Fruit fly (Drosophila melanogaster): ENCODE measurements around the gene dac.

dac gene

DNA sequence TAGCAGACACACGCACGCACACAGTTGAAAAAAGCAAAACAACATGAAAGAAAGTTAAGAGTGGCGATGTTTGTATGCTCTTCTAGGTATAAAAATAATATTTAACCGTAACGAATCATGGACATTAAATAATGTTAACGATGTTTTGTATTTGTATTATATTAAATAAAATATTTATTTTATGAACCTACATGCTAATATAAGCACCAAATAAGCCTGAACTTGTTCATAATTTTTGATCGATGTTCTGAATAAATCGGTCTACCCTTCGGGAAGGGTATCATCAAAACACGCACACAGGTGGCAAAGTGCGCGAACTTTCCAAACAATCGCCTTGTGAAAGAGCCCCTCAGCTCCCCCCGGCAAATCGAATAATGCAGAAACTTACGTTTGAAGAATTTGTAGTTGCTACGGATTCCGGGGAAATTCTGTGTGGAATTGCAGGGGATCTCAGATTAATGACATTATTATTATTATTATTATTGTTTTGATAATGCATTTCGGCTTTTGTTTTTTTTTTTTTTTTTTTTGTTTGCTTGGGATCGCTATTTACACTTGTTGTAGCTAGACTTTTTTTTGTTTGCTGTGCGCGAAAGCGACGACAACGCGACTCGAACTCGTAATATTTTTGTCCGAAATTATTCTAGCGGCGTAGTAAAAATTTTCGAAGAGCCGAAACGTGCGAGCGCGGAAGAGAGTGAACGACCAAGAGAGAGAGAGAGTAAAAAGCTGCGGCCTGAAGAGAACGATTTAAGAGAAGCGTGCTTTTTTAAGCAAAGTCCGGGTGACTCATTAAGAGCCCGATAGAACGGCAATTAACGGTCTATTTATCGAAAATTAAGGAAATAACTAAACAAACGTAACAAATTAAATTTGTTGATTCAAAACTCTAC lies 34.0 kb upstream of the dac start (continued):
- TF ChIP-seq TFAM (GFP tag; optimal IDR thresholded peaks at IDR 0.05): no peak
- TF ChIP-seq CG10321 (GFP tag; IDR thresholded peaks at IDR 0.05): no peak
- TF ChIP-seq Awh (GFP tag; IDR thresholded peaks at IDR 0.05): no peak; the same call in 1 of the 2 replicates
- TF ChIP-seq CTCF (GFP tag; optimal IDR thresholded peaks at IDR 0.05): no peak
- TF ChIP-seq HmgD (GFP tag; optimal IDR thresholded peaks at IDR 0.05): no peak
- TF ChIP-seq Fer3 (tag; optimal IDR thresholded peaks at IDR 0.05): peak; percentile 6
- TF ChIP-seq H2.0 (GFP tag; IDR thresholded peaks at IDR 0.05): no peak
- no peak for TF ChIP-seq prd (optimal IDR thresholded peaks at IDR 0.05)
- TF ChIP-seq prd (GFP tag; IDR thresholded peaks at IDR 0.05): peak; percentile 42; the same call in 1 of the 3 replicates
- peak; percentile 35; the same call in 1 of the 2 replicates for TF ChIP-seq sob (GFP tag; IDR thresholded peaks at IDR 0.05)
- peak; percentile 42 for TF ChIP-seq CG15269 (tag; optimal IDR thresholded peaks at IDR 0.05)
- TF ChIP-seq sqz (GFP tag; optimal IDR thresholded peaks at IDR 0.05): peak; percentile 59
- TF ChIP-seq CG1024 (GFP tag; IDR thresholded peaks at IDR 0.05): peak; percentile 4; the same call in 1 of the 2 replicates
- TF ChIP-seq unpg (GFP tag; optimal IDR thresholded peaks at IDR 0.05): peak; percentile 52
- peak; percentile 14 for TF ChIP-seq ewg (GFP tag; optimal IDR thresholded peaks at IDR 0.05)
- TF ChIP-seq Dfd (GFP tag; optimal IDR thresholded peaks at IDR 0.05): no peak
- TF ChIP-seq ro (GFP tag; IDR thresholded peaks at IDR 0.05): no peak
- peak; percentile 12 for TF ChIP-seq CG14710 (tag; optimal IDR thresholded peaks at IDR 0.05)
- TF ChIP-seq Blimp-1 (GFP tag; optimal IDR thresholded peaks at IDR 0.05): peak; percentile 45
- TF ChIP-seq Sox102F (GFP tag; optimal IDR thresholded peaks at IDR 0.05): peak; percentile 64
- TF ChIP-seq ken (GFP tag; IDR thresholded peaks at IDR 0.05): no peak; the same call in 2 of the 3 replicates
- TF ChIP-seq chinmo (GFP tag; IDR thresholded peaks at IDR 0.05; ENCODE audit: partially characterized antibody): peak; percentile 61; the same call in 1 of the 4 replicates
- no peak for TF ChIP-seq CG6272 (GFP tag; IDR thresholded peaks at IDR 0.05)
- no peak for TF ChIP-seq CG43689 (GFP tag; IDR thresholded peaks at IDR 0.05)
- no peak for TF ChIP-seq ac (GFP tag; optimal IDR thresholded peaks at IDR 0.05)
- no peak for TF ChIP-seq bigmax (GFP tag; optimal IDR thresholded peaks at IDR 0.05)
- no peak for TF ChIP-seq seq (GFP tag; IDR thresholded peaks at IDR 0.05)
- no peak for TF ChIP-seq tio (GFP tag; optimal IDR thresholded peaks at IDR 0.05)
- TF ChIP-seq MTF-1 (GFP tag; optimal IDR thresholded peaks at IDR 0.05; ENCODE audit: borderline replicate concordance): peak; percentile 13
- TF ChIP-seq gfzf (GFP tag; optimal IDR thresholded peaks at IDR 0.05): no peak
- no peak for TF ChIP-seq pzg (GFP tag; optimal IDR thresholded peaks at IDR 0.05)
- peak; percentile 20 for TF ChIP-seq Sox100B (GFP tag; optimal IDR thresholded peaks at IDR 0.05)
- TF ChIP-seq CG16779 (GFP tag; IDR thresholded peaks at IDR 0.05): no peak
- no peak for TF ChIP-seq Mrtf (GFP tag; IDR thresholded peaks at IDR 0.05)
- no peak for TF ChIP-seq twi (tag; optimal IDR thresholded peaks at IDR 0.05)
- TF ChIP-seq CG11456 (GFP tag; IDR thresholded peaks at IDR 0.05): no peak
- TF ChIP-seq CG6254 (GFP tag; optimal IDR thresholded peaks at IDR 0.05): peak; percentile 25
- no peak for TF ChIP-seq Antp (GFP tag; optimal IDR thresholded peaks at IDR 0.05)
- TF ChIP-seq CG8924 (tag; optimal IDR thresholded peaks at IDR 0.05): peak; percentile 24
- TF ChIP-seq nerfin-2 (GFP tag; IDR thresholded peaks at IDR 0.05; ENCODE audit: partially characterized antibody): no peak
- peak; percentile 15 for TF ChIP-seq fd64A (GFP tag; optimal IDR thresholded peaks at IDR 0.05)
- no peak for TF ChIP-seq CG2202 (tag; optimal IDR thresholded peaks at IDR 0.05)
- no peak for TF ChIP-seq pho (GFP tag; optimal IDR thresholded peaks at IDR 0.05)
- no peak for TF ChIP-seq CG6654 (GFP tag; optimal IDR thresholded peaks at IDR 0.05)
- TF ChIP-seq org-1 (GFP tag; optimal IDR thresholded peaks at IDR 0.05): peak; percentile 25
- TF ChIP-seq sens (GFP tag): peak; percentile 86
- TF ChIP-seq dpn (GFP tag; optimal IDR thresholded peaks at IDR 0.05): peak in 1 of 2 experiments; percentile 13
- no peak for TF ChIP-seq CG2120 (GFP tag; optimal IDR thresholded peaks at IDR 0.05)
- TF ChIP-seq CG10274 (GFP tag; optimal IDR thresholded peaks at IDR 0.05): peak; percentile 15

All from whole organism, embryonic.